Fruit fly (Drosophila melanogaster): ENCODE measurements around the gene BBS1.

dm6 chr3L:7104485-7104884, 21.2 kb upstream of the BBS1 start:
- TF ChIP-seq CG8478 (optimal IDR thresholded peaks at IDR 0.05) (no peak), usp (GFP tag; optimal IDR thresholded peaks at IDR 0.05) (no peak), psq (optimal IDR thresholded peaks at IDR 0.05) (no peak), pan (optimal IDR thresholded peaks at IDR 0.05) (no peak), EcR (GFP tag; optimal IDR thresholded peaks at IDR 0.05) (no peak)
